Fruit fly (Drosophila melanogaster) whole organism, prepupa: ENCODE data around the gene fln.

Experiments
- Blimp-1 ChIP-seq: fragments of 200-800 bp; sonication (Bioruptor generic); optimal IDR thresholded peaks from 3 replicates; lab custom pipeline; 2017; ENCODE audit warnings: missing biosample characterization, missing genetic modification characterization, mild to moderate bottlenecking, moderate library complexity, missing genetic modification reagents
- CG10669 ChIP-seq: fragments of 200-800 bp; sonication (Bioruptor generic); optimal IDR thresholded peaks from 3 replicates; lab custom pipeline; 2018; ENCODE audit warnings: missing biosample characterization, mild to moderate bottlenecking, missing genetic modification characterization, moderate library complexity
- CG11294 ChIP-seq: fragments of 200-800 bp; sonication (Bioruptor generic); IDR thresholded peaks from 2 replicates; pipeline ENCODE4 v1.3.6; 2022; ENCODE audit warnings: missing biosample characterization, missing genetic modification characterization
- CG11762 ChIP-seq: fragments of 200-800 bp; sonication (Bioruptor generic); optimal IDR thresholded peaks from 3 replicates; lab custom pipeline; 2016; ENCODE audit warnings: missing biosample characterization, missing genetic modification characterization; ENCODE audit not compliant: insufficient read depth
- CG11902 ChIP-seq: fragments of 200-800 bp; sonication (Bioruptor generic); optimal IDR thresholded peaks from 3 replicates; lab custom pipeline; 2016; ENCODE audit warnings: missing biosample characterization, missing genetic modification characterization
- CG15336 ChIP-seq: fragments of 200-800 bp; sonication (Bioruptor generic); IDR thresholded peaks from 2 replicates; pipeline ENCODE4 v1.3.6; 2022; ENCODE audit warnings: missing biosample characterization, missing genetic modification characterization
- CG1621 ChIP-seq: fragments of 200-800 bp; sonication (Bioruptor generic); optimal IDR thresholded peaks from 3 replicates; lab custom pipeline; 2018; ENCODE audit warnings: missing biosample characterization, mild to moderate bottlenecking, missing genetic modification characterization
- CG3032 ChIP-seq: fragments of 200-800 bp; optimal IDR thresholded peaks from 2 replicates; lab custom pipeline; 2019; ENCODE audit warnings: missing biosample characterization, mild to moderate bottlenecking, missing genetic modification characterization, moderate library complexity
- CG31627 ChIP-seq: fragments of 200-800 bp; sonication (Bioruptor generic); optimal IDR thresholded peaks from 3 replicates; lab custom pipeline; 2016; ENCODE audit warnings: missing biosample characterization, missing genetic modification characterization
- CG32006 ChIP-seq: fragments of 200-800 bp; sonication (Bioruptor generic); optimal IDR thresholded peaks from 3 replicates; lab custom pipeline; 2017; ENCODE audit warnings: missing biosample characterization, mild to moderate bottlenecking, missing genetic modification characterization
- CG34406 ChIP-seq: fragments of 200-800 bp; sonication (Bioruptor generic); optimal IDR thresholded peaks from 3 replicates; lab custom pipeline; 2016; ENCODE audit warnings: missing biosample characterization, missing genetic modification characterization
- CG3919 ChIP-seq: fragments of 200-800 bp; sonication (Bioruptor generic); optimal IDR thresholded peaks from 3 replicates; lab custom pipeline; 2016; ENCODE audit warnings: missing biosample characterization, missing genetic modification characterization
- CG4318 ChIP-seq: fragments of 200-800 bp; sonication (Bioruptor generic); optimal IDR thresholded peaks from 3 replicates; lab custom pipeline; 2017; ENCODE audit warnings: missing biosample characterization, mild to moderate bottlenecking, missing genetic modification characterization
- CG6163 ChIP-seq: fragments of 200-800 bp; sonication (Bioruptor generic); IDR thresholded peaks from 3 replicates; pipeline ENCODE4 v1.3.6; 2022; ENCODE audit warnings: missing biosample characterization, missing genetic modification characterization
- CG6276 ChIP-seq: fragments of 200-800 bp; sonication (Bioruptor generic); optimal IDR thresholded peaks from 2 replicates; lab custom pipeline; 2017; ENCODE audit warnings: missing biosample characterization, mild to moderate bottlenecking, missing genetic modification characterization
- CG6854 ChIP-seq: fragments of 200-800 bp; sonication (Bioruptor generic); optimal IDR thresholded peaks from 2 replicates; lab custom pipeline; 2017; ENCODE audit warnings: missing biosample characterization, mild to moderate bottlenecking, missing genetic modification characterization
- CG8119 ChIP-seq: fragments of 200-800 bp; sonication (Bioruptor generic); IDR thresholded peaks from 3 replicates; pipeline ENCODE4 v1.3.6; 2022; ENCODE audit warnings: missing biosample characterization, missing genetic modification characterization
- CG8319 ChIP-seq: fragments of 200-800 bp; sonication (Bioruptor generic); optimal IDR thresholded peaks from 3 replicates; lab custom pipeline; 2016; ENCODE audit warnings: missing biosample characterization, missing genetic modification characterization
- CG8632 ChIP-seq: fragments of 200-800 bp; sonication (Bioruptor generic); optimal IDR thresholded peaks from 3 replicates; lab custom pipeline; 2016; ENCODE audit warnings: missing biosample characterization, missing genetic modification characterization
- CG9139 ChIP-seq: fragments of 200-800 bp; sonication (Bioruptor generic); optimal IDR thresholded peaks from 3 replicates; lab custom pipeline; 2017; ENCODE audit warnings: missing biosample characterization, mild to moderate bottlenecking, missing genetic modification characterization
- Eip78C ChIP-seq: fragments of 200-800 bp; sonication (Bioruptor generic); peaks from one replicate; lab custom pipeline; 2016; ENCODE audit warnings: missing biosample characterization, missing genetic modification characterization
- Eip93F ChIP-seq: fragments of 200-800 bp; sonication (Bioruptor generic); optimal IDR thresholded peaks from 2 replicates; lab custom pipeline; 2016; ENCODE audit warnings: missing biosample characterization, mild to moderate bottlenecking, missing genetic modification characterization
- Ets21C ChIP-seq: fragments of 200-800 bp; sonication (Bioruptor generic); optimal IDR thresholded peaks from 3 replicates; lab custom pipeline; 2016; ENCODE audit warnings: missing biosample characterization, missing genetic modification characterization
- Ets96B ChIP-seq: fragments of 200-800 bp; optimal IDR thresholded peaks from 2 replicates; lab custom pipeline; 2019; ENCODE audit warnings: missing biosample characterization, mild to moderate bottlenecking, missing genetic modification characterization, moderate library complexity
- Gug ChIP-seq: fragments of 200-800 bp; sonication (Bioruptor generic); IDR thresholded peaks from 2 replicates; pipeline ENCODE4 v1.3.6; 2022; ENCODE audit warnings: missing biosample characterization, missing genetic modification characterization
- Hr38 ChIP-seq: sonication (Bioruptor generic); optimal IDR thresholded peaks from 2 replicates; lab custom pipeline; 2016; ENCODE audit warnings: missing biosample characterization, missing genetic modification characterization
- Hr39 ChIP-seq: fragments of 200-800 bp; sonication (Bioruptor generic); optimal IDR thresholded peaks from 2 replicates; lab custom pipeline; 2016; ENCODE audit warnings: missing biosample characterization, missing genetic modification characterization
- OdsH ChIP-seq: fragments of 200-800 bp; sonication (Bioruptor generic); optimal IDR thresholded peaks from 3 replicates; lab custom pipeline; 2016; ENCODE audit warnings: missing biosample characterization, missing genetic modification characterization
- Smox ChIP-seq: fragments of 200-800 bp; sonication (Bioruptor generic); optimal IDR thresholded peaks from 3 replicates; lab custom pipeline; 2016; ENCODE audit warnings: missing biosample characterization, missing genetic modification characterization
- Sox102F ChIP-seq: fragments of 200-800 bp; sonication (Bioruptor generic); optimal IDR thresholded peaks from 2 replicates; lab custom pipeline; 2016; ENCODE audit warnings: missing biosample characterization, mild to moderate bottlenecking, missing genetic modification characterization
- Sox14 ChIP-seq: fragments of 200-800 bp; sonication (Bioruptor generic); optimal IDR thresholded peaks from 3 replicates; lab custom pipeline; 2016; ENCODE audit warnings: missing biosample characterization, missing genetic modification characterization
- Sox15 ChIP-seq: fragments of 200-800 bp; sonication (Bioruptor generic); optimal IDR thresholded peaks from 3 replicates; lab custom pipeline; 2016; ENCODE audit warnings: missing biosample characterization, missing genetic modification characterization
- achi ChIP-seq: fragments of 200-800 bp; sonication (Bioruptor generic); optimal IDR thresholded peaks from 3 replicates; lab custom pipeline; 2016; ENCODE audit warnings: missing biosample characterization, missing genetic modification characterization
- acj6 ChIP-seq: fragments of 200-800 bp; sonication (Bioruptor generic); optimal IDR thresholded peaks from 3 replicates; lab custom pipeline; 2016; ENCODE audit warnings: missing biosample characterization, missing genetic modification characterization
- cyc ChIP-seq: fragments of 200-800 bp; sonication (Bioruptor generic); optimal IDR thresholded peaks from 3 replicates; lab custom pipeline; 2016; ENCODE audit warnings: missing biosample characterization, missing genetic modification characterization
- dac ChIP-seq: fragments of 200-800 bp; sonication (Bioruptor generic); optimal IDR thresholded peaks from 2 replicates; lab custom pipeline; 2017; ENCODE audit warnings: missing biosample characterization, mild to moderate bottlenecking, missing genetic modification characterization
- dsx ChIP-seq: fragments of 200-800 bp; optimal IDR thresholded peaks from 3 replicates; lab custom pipeline; 2019; ENCODE audit warnings: missing biosample characterization, mild to moderate bottlenecking, missing genetic modification characterization, moderate library complexity; ENCODE audit not compliant: poor library complexity, severe bottlenecking
- esn ChIP-seq: fragments of 200-800 bp; sonication (Bioruptor generic); optimal IDR thresholded peaks from 2 replicates; lab custom pipeline; 2016; ENCODE audit warnings: missing biosample characterization, mild to moderate bottlenecking, missing genetic modification characterization, moderate library complexity
- fd59A ChIP-seq: fragments of 200-800 bp; sonication (Bioruptor generic); optimal IDR thresholded peaks from 2 replicates; lab custom pipeline; 2017; ENCODE audit warnings: missing biosample characterization, mild to moderate bottlenecking, missing genetic modification characterization, missing genetic modification reagents
- lz ChIP-seq: fragments of 200-800 bp; sonication (Bioruptor generic); optimal IDR thresholded peaks from 3 replicates; lab custom pipeline; 2016; ENCODE audit warnings: missing biosample characterization, missing genetic modification characterization
- net ChIP-seq: fragments of 200-800 bp; sonication (Bioruptor generic); optimal IDR thresholded peaks from 3 replicates; lab custom pipeline; 2016; ENCODE audit warnings: missing biosample characterization, missing genetic modification characterization
- pdm3 ChIP-seq: fragments of 200-800 bp; sonication (Bioruptor generic); optimal IDR thresholded peaks from 3 replicates; lab custom pipeline; 2016; ENCODE audit warnings: missing biosample characterization, missing genetic modification characterization
- salr ChIP-seq, 2 experiments: fragments of 200-800 bp; sonication (Bioruptor generic); optimal IDR thresholded peaks; 3 replicates each; lab custom pipeline; 2016 to 2018; ENCODE audit warnings: missing biosample characterization in 2 of 2, missing genetic modification characterization in 2 of 2, mild to moderate bottlenecking in 1 of 2
- spab ChIP-seq: fragments of 200-800 bp; sonication (Bioruptor generic); optimal IDR thresholded peaks from 2 replicates; lab custom pipeline; 2017; ENCODE audit warnings: missing biosample characterization, mild to moderate bottlenecking, missing genetic modification characterization, missing genetic modification reagents
- ss ChIP-seq, 2 experiments: fragments of 200-800 bp; sonication (Bioruptor generic); optimal IDR thresholded peaks; 2 replicates in 1 of 2; 3 replicates in 1 of 2; lab custom pipeline; 2017 to 2018; ENCODE audit warnings: mild to moderate bottlenecking in 2 of 2, missing biosample characterization in 2 of 2, missing genetic modification characterization in 2 of 2, moderate library complexity in 1 of 2
- svp ChIP-seq: fragments of 200-800 bp; sonication (Bioruptor generic); peaks from one replicate; lab custom pipeline; 2016; ENCODE audit warnings: missing biosample characterization, missing genetic modification characterization
- topi ChIP-seq: fragments of 200-800 bp; sonication (Bioruptor generic); optimal IDR thresholded peaks from 3 replicates; lab custom pipeline; 2016; ENCODE audit warnings: missing biosample characterization, missing genetic modification characterization
- vri ChIP-seq: fragments of 200-800 bp; sonication (Bioruptor generic); optimal IDR thresholded peaks from 3 replicates; lab custom pipeline; 2016; ENCODE audit warnings: missing biosample characterization, mild to moderate bottlenecking, missing genetic modification characterization

The fln gene

DNA sequence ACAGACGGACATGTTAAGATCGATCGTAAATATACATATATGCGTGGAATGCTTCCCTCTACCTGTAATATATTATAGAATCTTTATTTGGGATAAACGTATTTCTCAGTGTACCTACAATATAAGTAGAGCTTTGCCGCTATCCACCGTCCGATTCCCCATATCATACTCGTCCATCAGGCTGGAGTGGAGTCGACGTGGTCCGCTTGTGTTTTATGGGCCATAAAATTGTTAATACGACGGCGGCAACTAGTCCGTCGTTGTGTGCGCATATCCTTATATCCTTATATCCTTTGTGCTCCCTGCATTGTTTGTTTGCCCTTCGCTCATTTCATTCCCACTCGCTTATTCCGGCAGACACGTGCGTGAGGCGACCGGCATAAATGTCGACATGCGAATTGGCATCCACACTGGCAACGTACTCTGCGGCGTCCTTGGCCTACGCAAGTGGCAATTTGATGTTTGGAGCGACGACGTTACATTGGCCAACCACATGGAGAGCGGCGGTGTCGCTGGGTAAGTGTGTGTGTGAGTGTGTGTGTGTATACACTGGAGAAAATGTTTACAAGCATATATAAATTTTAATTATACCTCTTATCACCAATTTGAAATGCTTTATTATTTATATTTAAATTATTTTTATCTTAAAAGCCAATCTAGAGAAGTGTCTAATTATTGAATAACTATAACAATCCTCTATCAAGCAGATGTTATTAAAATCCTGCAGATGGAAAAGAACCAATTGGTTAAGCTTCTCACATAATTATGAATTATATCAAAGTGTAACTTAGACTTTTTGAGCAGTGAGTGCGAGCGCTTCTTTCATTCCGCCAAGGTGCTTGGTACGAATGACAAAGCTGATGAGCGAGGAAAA, 22.1 kb downstream of the fln start:
- no peak for TF ChIP-seq Ets21C (GFP tag; lab: Kevin White, UChicago)
- no peak for TF ChIP-seq CG8632 (GFP tag; lab: Kevin White, UChicago)
- TF ChIP-seq svp (GFP tag; lab: Kevin White, UChicago): peak; percentile 52
- no peak for TF ChIP-seq CG15336 (GFP tag; lab: Robert Waterston, UW)

DNA sequence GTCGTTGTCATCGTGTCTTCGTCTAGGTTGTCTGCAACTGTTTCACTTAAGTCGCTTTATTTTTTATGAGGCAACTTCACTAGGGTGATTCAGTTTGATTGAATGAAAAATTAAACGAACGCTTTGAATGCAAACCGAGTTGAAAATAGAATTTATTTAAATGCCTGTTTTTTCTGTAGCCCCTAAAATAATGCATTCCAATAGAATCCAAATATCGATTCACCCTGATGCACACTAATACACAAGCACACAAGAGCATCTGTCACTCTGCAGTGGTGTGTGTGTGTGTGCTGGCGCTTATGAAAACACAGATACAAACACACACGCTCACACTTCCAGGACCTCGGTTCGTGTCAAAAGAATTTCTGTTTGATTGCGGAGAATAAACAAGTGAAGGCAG, 29.2 kb downstream of the fln start:
- no peak for TF ChIP-seq CG15336 (GFP tag; lab: Robert Waterston, UW)
- peak; percentile 12 for TF ChIP-seq OdsH (GFP tag; lab: Kevin White, UChicago)
- TF ChIP-seq esn: no peak
- no peak for TF ChIP-seq topi (GFP tag; lab: Kevin White, UChicago)
- TF ChIP-seq Hr39 (GFP tag; lab: Kevin White, UChicago): no peak
- TF ChIP-seq achi (GFP tag; lab: Kevin White, UChicago): peak; percentile 36
- no peak for TF ChIP-seq Eip93F (GFP tag; lab: Kevin White, UChicago)
- TF ChIP-seq salr (GFP tag; optimal IDR thresholded peaks at IDR 0.05; lab: Kevin White, UChicago): no peak
- TF ChIP-seq Sox14: peak; percentile 5
- peak; percentile 41 for TF ChIP-seq svp (GFP tag; lab: Kevin White, UChicago)
- TF ChIP-seq Smox (GFP tag; lab: Kevin White, UChicago): no peak
- no peak for TF ChIP-seq CG11762
- no peak for TF ChIP-seq CG8319 (GFP tag; lab: Kevin White, UChicago)
- no peak for TF ChIP-seq dac (GFP tag; lab: Kevin White, UChicago)
- peak; percentile 44 for TF ChIP-seq fd59A (GFP tag; lab: Kevin White, UChicago)
- TF ChIP-seq Sox102F: peak; percentile 7
- TF ChIP-seq CG3919 (GFP tag; lab: Kevin White, UChicago): no peak
- TF ChIP-seq Ets96B: peak; percentile 51
- no peak for TF ChIP-seq CG6854 (GFP tag; lab: Kevin White, UChicago)
- peak; percentile 1 for TF ChIP-seq CG31627 (GFP tag; lab: Kevin White, UChicago)
- no peak for TF ChIP-seq Sox15 (GFP tag; lab: Kevin White, UChicago)
- TF ChIP-seq spab (GFP tag; lab: Kevin White, UChicago): peak; percentile 40
- peak; percentile 28 for TF ChIP-seq net
- TF ChIP-seq acj6: peak; percentile 14
- TF ChIP-seq lz (GFP tag; lab: Kevin White, UChicago): peak; percentile 15
- TF ChIP-seq CG6276: no peak
- no peak for TF ChIP-seq CG34406 (GFP tag; lab: Kevin White, UChicago)
- no peak for TF ChIP-seq vri (GFP tag; lab: Kevin White, UChicago)
- TF ChIP-seq CG1621 (tag; lab: Kevin White, UChicago): no peak
- TF ChIP-seq CG11902: no peak
- peak; percentile 39 for TF ChIP-seq pdm3
- peak; percentile 75 for TF ChIP-seq Eip78C (GFP tag; lab: Kevin White, UChicago)
- peak in 1 of 2 experiments; percentile 51 for TF ChIP-seq ss (GFP tag; optimal IDR thresholded peaks at IDR 0.05; lab: Kevin White, UChicago)
- TF ChIP-seq Blimp-1 (GFP tag; lab: Kevin White, UChicago): no peak
- no peak for TF ChIP-seq CG4318 (GFP tag; lab: Kevin White, UChicago)
- TF ChIP-seq cyc (GFP tag; lab: Kevin White, UChicago): no peak
- TF ChIP-seq Gug (GFP tag; lab: Robert Waterston, UW): no peak
- TF ChIP-seq CG11294 (GFP tag; lab: Robert Waterston, UW): no peak
- peak; percentile 44; the same call in 2 of the 3 replicates for TF ChIP-seq CG8119 (GFP tag; lab: Robert Waterston, UW)
- TF ChIP-seq CG6163 (GFP tag; lab: Robert Waterston, UW): no peak
- TF ChIP-seq CG9139: peak; percentile 6
- no peak for TF ChIP-seq Hr38
- TF ChIP-seq CG3032 (tag; lab: Kevin White, UChicago): no peak
- no peak for TF ChIP-seq CG10669 (GFP tag; lab: Kevin White, UChicago)
- TF ChIP-seq CG32006 (GFP tag; lab: Kevin White, UChicago): peak; percentile 25
- peak; percentile 20 for TF ChIP-seq dsx (GFP tag; lab: Kevin White, UChicago)
